Worm (Caenorhabditis elegans) whole organism, L4 larva: ENCODE data around the gene R10E4.3.

Source experiments
- F37D6.2 ChIP-seq: sonication (generic microtip); optimal IDR thresholded peaks from 2 replicates; lab custom pipeline; 2016; ENCODE audit warnings: mild to moderate bottlenecking, missing genetic modification characterization, missing compliant biosample characterization
- F44E2.7 ChIP-seq: fragments of 200-800 bp; sonication (Bioruptor generic); IDR thresholded peaks from 2 replicates; pipeline ENCODE4 v2.1.2; 2022; ENCODE audit warnings: missing genetic modification characterization, missing compliant biosample characterization
- R02D3.7 ChIP-seq: fragments of 150-350 bp; sonication (generic microtip); optimal IDR thresholded peaks from 3 replicates; lab custom pipeline; 2014; ENCODE audit warnings: missing biosample characterization, missing genetic modification characterization
- Y105C5A.15 ChIP-seq: fragments of 200-800 bp; sonication (Bioruptor generic); IDR thresholded peaks from 2 replicates; pipeline ENCODE4 v1.3.6; 2022; ENCODE audit warnings: missing genetic modification characterization, missing compliant biosample characterization
- Y75B8A.6 ChIP-seq: fragments of 200-800 bp; sonication (Bioruptor generic); IDR thresholded peaks from 2 replicates; pipeline ENCODE4 v1.3.6; 2022; ENCODE audit warnings: missing genetic modification reagents, missing genetic modification characterization, missing compliant biosample characterization
- aha-1 ChIP-seq: fragments of 150-350 bp; peaks from one replicate; lab custom pipeline; 2014; ENCODE audit warnings: missing biosample characterization, missing genetic modification characterization
- ceh-32 ChIP-seq: sonication (generic microtip); optimal IDR thresholded peaks from 2 replicates; lab custom pipeline; 2016; ENCODE audit warnings: mild to moderate bottlenecking, missing genetic modification characterization, missing compliant biosample characterization; ENCODE audit not compliant: poor library complexity
- ceh-44 ChIP-seq: fragments of 200-800 bp; sonication (Bioruptor generic); IDR thresholded peaks from 2 replicates; pipeline ENCODE4 v1.3.6; 2022; ENCODE audit warnings: missing genetic modification reagents, missing genetic modification characterization, missing compliant biosample characterization
- ceh-62 ChIP-seq: sonication (generic microtip); optimal IDR thresholded peaks from 2 replicates; lab custom pipeline; 2017; ENCODE audit warnings: missing biosample characterization, missing genetic modification characterization
- ceh-82 ChIP-seq: sonication (generic microtip); optimal IDR thresholded peaks from 2 replicates; lab custom pipeline; 2017; ENCODE audit warnings: missing biosample characterization, missing genetic modification characterization
- daf-19 ChIP-seq: fragments of 200-800 bp; sonication (Bioruptor generic); conservative IDR thresholded peaks from 2 replicates; pipeline ENCODE4 v1.3.6; 2022; ENCODE audit warnings: missing genetic modification characterization, missing compliant biosample characterization
- dmd-6 ChIP-seq: fragments of 200-800 bp; sonication (Bioruptor generic); IDR thresholded peaks from 2 replicates; pipeline ENCODE4 v1.3.6; 2022; ENCODE audit warnings: missing genetic modification reagents, missing genetic modification characterization, missing compliant biosample characterization
- dmd-9 ChIP-seq: fragments of 200-800 bp; sonication (Bioruptor generic); IDR thresholded peaks from 2 replicates; pipeline ENCODE4 v1.3.6; 2022; ENCODE audit warnings: missing genetic modification reagents, missing genetic modification characterization, missing compliant biosample characterization
- duxl-1 ChIP-seq: sonication (generic microtip); optimal IDR thresholded peaks from 2 replicates; lab custom pipeline; 2016; ENCODE audit warnings: mild to moderate bottlenecking, missing genetic modification characterization, moderate library complexity, missing compliant biosample characterization; ENCODE audit not compliant: poor library complexity
- egl-27 ChIP-seq: sonication (generic microtip); optimal IDR thresholded peaks from 3 replicates; lab custom pipeline; 2017; ENCODE audit warnings: missing biosample characterization, missing genetic modification reagents, missing genetic modification characterization
- egl-43 ChIP-seq: fragments of 200-800 bp; sonication (Bioruptor generic); IDR thresholded peaks from 2 replicates; pipeline ENCODE4 v1.3.6; 2022; ENCODE audit warnings: missing genetic modification reagents, missing genetic modification characterization, missing compliant biosample characterization
- fkh-10 ChIP-seq: fragments of 150-350 bp; optimal IDR thresholded peaks from 2 replicates; lab custom pipeline; 2014; ENCODE audit warnings: missing biosample characterization, missing genetic modification reagents, missing genetic modification characterization
- gei-8 ChIP-seq: fragments of 200-800 bp; sonication (Bioruptor generic); optimal IDR thresholded peaks from 2 replicates; lab custom pipeline; 2018; ENCODE audit warnings: mild to moderate bottlenecking, missing genetic modification characterization, missing compliant biosample characterization
- hif-1 ChIP-seq, 2 experiments: sonication (generic microtip); optimal IDR thresholded peaks; 2 replicates each; lab custom pipeline; 2016 to 2017; ENCODE audit warnings: missing compliant biosample characterization in 2 of 2, missing genetic modification characterization in 2 of 2, missing genetic modification reagents in 2 of 2, missing genotype in 2 of 2, mild to moderate bottlenecking in 1 of 2
- hlh-11 ChIP-seq: fragments of 200-800 bp; sonication (Bioruptor generic); optimal IDR thresholded peaks from 2 replicates; lab custom pipeline; 2018; ENCODE audit warnings: mild to moderate bottlenecking, missing genetic modification characterization, missing compliant biosample characterization
- hlh-30 ChIP-seq: sonication (generic microtip); optimal IDR thresholded peaks from 2 replicates; lab custom pipeline; 2017; ENCODE audit warnings: antibody characterized with exemption, mild to moderate bottlenecking, missing genetic modification characterization, missing compliant biosample characterization; ENCODE audit not compliant: insufficient read depth
- hmg-1.1 ChIP-seq: fragments of 200-800 bp; sonication (Bioruptor generic); IDR thresholded peaks from 2 replicates; pipeline ENCODE4 v1.3.6; 2022; ENCODE audit warnings: missing genetic modification reagents, missing genetic modification characterization, missing compliant biosample characterization
- lin-1 ChIP-seq: fragments of 200-800 bp; sonication (Bioruptor generic); IDR thresholded peaks from 2 replicates; pipeline ENCODE4 v1.3.6; 2022; ENCODE audit warnings: missing genetic modification reagents, missing genetic modification characterization, missing compliant biosample characterization
- lin-39 ChIP-seq: fragments of 150-350 bp; optimal IDR thresholded peaks from 2 replicates; lab custom pipeline; 2014; ENCODE audit warnings: missing biosample characterization, missing genetic modification reagents, missing genetic modification characterization
- lir-3 ChIP-seq: sonication (generic microtip); optimal IDR thresholded peaks from 2 replicates; lab custom pipeline; 2016; ENCODE audit warnings: mild to moderate bottlenecking, missing genetic modification characterization, missing compliant biosample characterization
- lsy-2 ChIP-seq, 2 experiments: fragments of 150-350 bp in 1 of 2; sonication (generic microtip) in 1 of 2; optimal IDR thresholded peaks; 2 replicates each; lab custom pipeline; 2014 to 2017; ENCODE audit warnings: missing biosample characterization in 2 of 2, missing genetic modification characterization in 2 of 2
- madf-9 ChIP-seq: fragments of 200-800 bp; sonication (Bioruptor generic); conservative IDR thresholded peaks from 2 replicates; pipeline ENCODE4 v1.3.6; 2022; ENCODE audit warnings: missing genetic modification reagents, missing genetic modification characterization, missing compliant biosample characterization
- mdl-1 ChIP-seq, 2 experiments: fragments of 150-350 bp in 1 of 2; sonication (generic microtip) in 1 of 2; optimal IDR thresholded peaks; 2 replicates each; lab custom pipeline; 2014 to 2017; ENCODE audit warnings: missing biosample characterization in 2 of 2, missing genetic modification characterization in 2 of 2
- mdt-29 ChIP-seq: fragments of 200-800 bp; sonication (Bioruptor generic); IDR thresholded peaks from 2 replicates; pipeline ENCODE4 v1.3.6; 2022; ENCODE audit warnings: missing genetic modification reagents, missing genetic modification characterization, missing compliant biosample characterization
- mep-1 ChIP-seq: fragments of 150-350 bp; sonication (generic microtip); optimal IDR thresholded peaks from 3 replicates; lab custom pipeline; 2014; ENCODE audit warnings: missing biosample characterization, missing genetic modification characterization
- mxl-3 ChIP-seq: fragments of 200-800 bp; sonication (Bioruptor generic); optimal IDR thresholded peaks from 2 replicates; lab custom pipeline; 2018; ENCODE audit warnings: mild to moderate bottlenecking, missing genetic modification characterization, missing compliant biosample characterization
- nhr-10 ChIP-seq: fragments of 150-350 bp; optimal IDR thresholded peaks from 2 replicates; lab custom pipeline; 2014; ENCODE audit warnings: missing biosample characterization, missing genetic modification characterization
- nhr-102 ChIP-seq: sonication (generic microtip); optimal IDR thresholded peaks from 2 replicates; lab custom pipeline; 2016; ENCODE audit warnings: mild to moderate bottlenecking, missing genetic modification characterization, moderate library complexity, missing compliant biosample characterization
- nhr-237 ChIP-seq: sonication (generic microtip); optimal IDR thresholded peaks from 2 replicates; lab custom pipeline; 2017; ENCODE audit warnings: missing biosample characterization, missing genetic modification characterization
- nhr-28 ChIP-seq: fragments of 150-350 bp; optimal IDR thresholded peaks from 2 replicates; lab custom pipeline; 2014; ENCODE audit warnings: missing biosample characterization, missing genetic modification characterization
- nhr-41 ChIP-seq: fragments of 200-800 bp; sonication (Bioruptor generic); IDR thresholded peaks from 2 replicates; pipeline ENCODE4 v1.3.6; 2022; ENCODE audit warnings: missing genetic modification reagents, missing genetic modification characterization, missing compliant biosample characterization
- pha-4 ChIP-seq, 2 experiments: fragments of 150-350 bp in 1 of 2; fragments of 200-800 bp in 1 of 2; sonication (Bioruptor generic) in 1 of 2; IDR thresholded peaks in 1 of 2; optimal IDR thresholded peaks in 1 of 2; 2 replicates each; pipeline versions ENCODE4 v1.3.6 to Lab custom; 2014 to 2022; ENCODE audit warnings: missing genetic modification characterization in 2 of 2, missing genetic modification reagents in 2 of 2, missing biosample characterization in 1 of 2, missing compliant biosample characterization in 1 of 2
- rbr-2 ChIP-seq: sonication (generic microtip); optimal IDR thresholded peaks from 2 replicates; lab custom pipeline; 2016; ENCODE audit warnings: missing genotype, missing genetic modification characterization, missing compliant biosample characterization
- saeg-2 ChIP-seq: fragments of 200-800 bp; sonication (Bioruptor generic); IDR thresholded peaks from 2 replicates; pipeline ENCODE4 v1.3.6; 2022; ENCODE audit warnings: missing genetic modification reagents, missing genetic modification characterization, missing compliant biosample characterization
- set-16 ChIP-seq: fragments of 200-800 bp; sonication (Bioruptor generic); IDR thresholded peaks from 2 replicates; pipeline ENCODE4 v1.3.6; 2022; ENCODE audit warnings: missing genetic modification reagents, missing genetic modification characterization, missing compliant biosample characterization
- skn-1 ChIP-seq: fragments of 150-350 bp; optimal IDR thresholded peaks from 2 replicates; lab custom pipeline; 2014; ENCODE audit warnings: missing biosample characterization, missing genetic modification characterization
- snpc-4 ChIP-seq: fragments of 150-350 bp; optimal IDR thresholded peaks from 2 replicates; lab custom pipeline; 2014; ENCODE audit warnings: missing biosample characterization, missing genetic modification characterization
- spr-3 ChIP-seq: fragments of 200-800 bp; sonication (Bioruptor generic); optimal IDR thresholded peaks from 2 replicates; lab custom pipeline; 2018; ENCODE audit warnings: mild to moderate bottlenecking, missing genetic modification characterization, missing compliant biosample characterization
- unc-62 ChIP-seq, 3 experiments: fragments of 150-350 bp in 1 of 3; sonication (generic microtip); optimal IDR thresholded peaks in 2 of 3; peaks in 1 of 3; 1 replicate in 1 of 3; 2 replicates in 2 of 3; lab custom pipeline; 2014 to 2017; ENCODE audit warnings: missing biosample characterization in 3 of 3, missing genetic modification characterization in 3 of 3, missing genetic modification reagents in 3 of 3, missing genotype in 1 of 3
- zfp-3 ChIP-seq: fragments of 200-800 bp; sonication (Bioruptor generic); conservative IDR thresholded peaks from 2 replicates; pipeline ENCODE4 v1.3.6; 2022; ENCODE audit warnings: missing genetic modification reagents, missing genetic modification characterization, missing compliant biosample characterization

The R10E4.3 gene

ce11 chrIII:4330984-4331383 lies 43.7 kb upstream of the R10E4.3 start, which contains the start of gene gly-6:
Gene gly-6 (minus strand): TSS chrIII:4331228.
- TF ChIP-seq F37D6.2 (tag; lab: Kevin White, UChicago) (no peak), nhr-102 (no peak), spr-3 (GFP tag; lab: Kevin White, UChicago) (no peak), rbr-2 (tag; lab: Kevin White, UChicago) (no peak), pha-4 (GFP tag; IDR thresholded peaks at IDR 0.05; lab: Robert Waterston, UW) (no peak), pha-4 (tag; optimal IDR thresholded peaks at IDR 0.05; lab: Kevin White, UChicago) (no peak), ceh-62 (tag; lab: Kevin White, UChicago) (no peak), lin-1 (GFP tag; lab: Robert Waterston, UW) (no peak), lsy-2 (tag; optimal IDR thresholded peaks at IDR 0.05; lab: Kevin White, UChicago) (no peak), R02D3.7 (tag; lab: Kevin White, UChicago) (no peak), nhr-28 (tag; lab: Kevin White, UChicago) (no peak), Y75B8A.6 (GFP tag; lab: Robert Waterston, UW) (no peak), nhr-10 (tag; lab: Kevin White, UChicago) (no peak), mdt-29 (no peak), mep-1 (tag; lab: Kevin White, UChicago) (no peak), dmd-9 (GFP tag; lab: Robert Waterston, UW) (no peak), mxl-3 (GFP tag; lab: Kevin White, UChicago) (no peak), gei-8 (no peak), skn-1 (tag; lab: Kevin White, UChicago) (no peak), dmd-6 (GFP tag; lab: Robert Waterston, UW) (no peak)

ce11 chrIII:4328208-4328987 lies 41.1 kb upstream of the R10E4.3 start:
- TF ChIP-seq aha-1 (tag; lab: Kevin White, UChicago) (peak; percentile 8), ceh-44 (GFP tag; lab: Robert Waterston, UW) (no peak), egl-27 (tag; lab: Kevin White, UChicago) (no peak), daf-19 (GFP tag; lab: Robert Waterston, UW) (no peak), hlh-11 (tag; lab: Kevin White, UChicago) (peak; percentile 10), hif-1 (tag; optimal IDR thresholded peaks at IDR 0.05; lab: Kevin White, UChicago) (no peak), saeg-2 (GFP tag; lab: Robert Waterston, UW) (no peak), lin-39 (tag; lab: Kevin White, UChicago) (no peak), nhr-28 (tag; lab: Kevin White, UChicago) (peak; percentile 65), nhr-41 (GFP tag; lab: Robert Waterston, UW) (no peak), lir-3 (tag; lab: Kevin White, UChicago) (no peak), dmd-6 (GFP tag; lab: Robert Waterston, UW) (no peak), hmg-1.1 (no peak), fkh-10 (GFP tag; lab: Kevin White, UChicago) (no peak), rbr-2 (tag; lab: Kevin White, UChicago) (no peak), mdl-1 (tag; optimal IDR thresholded peaks at IDR 0.05; lab: Kevin White, UChicago) (peak in 1 of 2 experiments; percentile 15), egl-43 (GFP tag; lab: Robert Waterston, UW) (no peak), ceh-32 (tag; lab: Kevin White, UChicago) (no peak), Y105C5A.15 (GFP tag; lab: Robert Waterston, UW) (no peak), duxl-1 (no peak), lin-1 (GFP tag; lab: Robert Waterston, UW) (no peak), lsy-2 (tag; optimal IDR thresholded peaks at IDR 0.05; lab: Kevin White, UChicago) (no peak), set-16 (GFP tag; lab: Robert Waterston, UW) (no peak), mxl-3 (GFP tag; lab: Kevin White, UChicago) (peak; percentile 42), F44E2.7 (GFP tag; lab: Robert Waterston, UW) (no peak), snpc-4 (no peak), ceh-82 (tag; lab: Kevin White, UChicago) (no peak), madf-9 (GFP tag; lab: Robert Waterston, UW) (no peak), nhr-237 (tag; lab: Kevin White, UChicago) (no peak), zfp-3 (GFP tag; lab: Robert Waterston, UW) (no peak), mep-1 (tag; lab: Kevin White, UChicago) (no peak), unc-62 (GFP tag; optimal IDR thresholded peaks at IDR 0.05 in 1 of 2; lab: Kevin White, UChicago) (peak in 1 of 2 experiments; percentile 17), unc-62 (tag; optimal IDR thresholded peaks at IDR 0.05; lab: Kevin White, UChicago) (no peak), hlh-30 (tag; lab: Kevin White, UChicago) (no peak)
